Fruit fly (Drosophila melanogaster): ENCODE data around the gene CG2694.
A peak's percentile ranks its signal among the peaks of the same experiment; 100 is the strongest.

Gene CG2694

dm6 chrX:2743020-2743419, 29.1 kb downstream of the CG2694 start (continued):
- TF ChIP-seq Gug (GFP tag; IDR thresholded peaks at IDR 0.05) (peak; percentile 84), CG34422 (GFP tag; IDR thresholded peaks at IDR 0.05) (peak; percentile 85), ci (GFP tag; IDR thresholded peaks at IDR 0.05) (peak; percentile 86), CG12236 (GFP tag; optimal IDR thresholded peaks at IDR 0.05) (peak; percentile 20), CG33557 (GFP tag; optimal IDR thresholded peaks at IDR 0.05) (no peak), psq (GFP tag; optimal IDR thresholded peaks at IDR 0.05) (no peak), usp (GFP tag; optimal IDR thresholded peaks at IDR 0.05) (no peak), BtbVII (GFP tag; optimal IDR thresholded peaks at IDR 0.05) (peak; percentile 85), fd64A (GFP tag; optimal IDR thresholded peaks at IDR 0.05) (no peak), CG31441 (GFP tag; IDR thresholded peaks at IDR 0.05) (peak; percentile 66; the same call in 1 of the 2 replicates), ttk (GFP tag; IDR thresholded peaks at IDR 0.05) (peak; percentile 74), CG7745 (tag; optimal IDR thresholded peaks at IDR 0.05) (no peak), ewg (GFP tag; optimal IDR thresholded peaks at IDR 0.05) (peak; percentile 22), CG10654 (GFP tag; optimal IDR thresholded peaks at IDR 0.05) (peak; percentile 59), CG4424 (GFP tag; optimal IDR thresholded peaks at IDR 0.05) (peak; percentile 57), corto (GFP tag; optimal IDR thresholded peaks at IDR 0.05) (no peak), yki (optimal IDR thresholded peaks at IDR 0.05) (no peak), CG3847 (GFP tag; IDR thresholded peaks at IDR 0.05) (peak; percentile 90), CG32767 (GFP tag; IDR thresholded peaks at IDR 0.05) (peak; percentile 77), disco-r (GFP tag; optimal IDR thresholded peaks at IDR 0.05) (peak; percentile 25), Oli (tag; optimal IDR thresholded peaks at IDR 0.05) (peak; percentile 79), onecut (GFP tag; IDR thresholded peaks at IDR 0.05) (peak; percentile 59), CG8290 (GFP tag; optimal IDR thresholded peaks at IDR 0.05) (no peak), CG8290 (tag; optimal IDR thresholded peaks at IDR 0.05) (peak in 1 of 2 experiments; percentile 52), CG6813 (GFP tag; optimal IDR thresholded peaks at IDR 0.05) (peak; percentile 68), CG9215 (GFP tag; IDR thresholded peaks at IDR 0.05) (peak; percentile 81), Bgb (GFP tag; IDR thresholded peaks at IDR 0.05; ENCODE audit: partially characterized antibody) (no peak), esg (GFP tag; conservative IDR thresholded peaks at IDR 0.05) (peak; percentile 86), Hsf (GFP tag; optimal IDR thresholded peaks at IDR 0.05) (peak; percentile 76), CG5953 (GFP tag; IDR thresholded peaks at IDR 0.05) (peak; percentile 62), hth (optimal IDR thresholded peaks at IDR 0.05) (no peak), chn (GFP tag; optimal IDR thresholded peaks at IDR 0.05) (peak; percentile 57), CG14710 (tag; optimal IDR thresholded peaks at IDR 0.05) (no peak), her (GFP tag; optimal IDR thresholded peaks at IDR 0.05) (peak; percentile 88), dimm (GFP tag; IDR thresholded peaks at IDR 0.05) (peak; percentile 74), Dek (tag; optimal IDR thresholded peaks at IDR 0.05) (peak; percentile 72), Dll (GFP tag; IDR thresholded peaks at IDR 0.05; ENCODE audit: partially characterized antibody) (no peak), crol (GFP tag; IDR thresholded peaks at IDR 0.05) (peak; percentile 79), ems (GFP tag; optimal IDR thresholded peaks at IDR 0.05) (peak; percentile 73), Poxn (GFP tag; IDR thresholded peaks at IDR 0.05) (peak; percentile 72; the same call in 1 of the 2 replicates), gcm (GFP tag; optimal IDR thresholded peaks at IDR 0.05) (peak; percentile 6), so (GFP tag; IDR thresholded peaks at IDR 0.05) (peak; percentile 85), crp (GFP tag; optimal IDR thresholded peaks at IDR 0.05) (peak in 1 of 2 experiments; percentile 14), CG9932 (GFP tag; IDR thresholded peaks at IDR 0.05) (peak; percentile 89), ap (GFP tag; IDR thresholded peaks at IDR 0.05) (peak; percentile 79), CG34224 (GFP tag; IDR thresholded peaks at IDR 0.05; ENCODE audit: partially characterized antibody) (no peak), gcm2 (GFP tag; optimal IDR thresholded peaks at IDR 0.05) (peak; percentile 56), CG2129 (GFP tag; IDR thresholded peaks at IDR 0.05; ENCODE audit: partially characterized antibody) (no peak), CG1529 (GFP tag; optimal IDR thresholded peaks at IDR 0.05) (no peak), CG13775 (GFP tag; optimal IDR thresholded peaks at IDR 0.05) (peak; percentile 65), ash1 (GFP tag; optimal IDR thresholded peaks at IDR 0.05) (no peak), CG10267 (tag; optimal IDR thresholded peaks at IDR 0.05) (peak; percentile 5)
